Worm (Caenorhabditis elegans): ENCODE results near the gene atln-1.
A peak's percentile ranks its signal among the peaks of the same experiment; 100 is the strongest.
"Not testable (repeated sequence)": the region's sequence is repeated elsewhere in the genome, so short reads cannot be mapped to it uniquely, and the experiment has no call there.

The atln-1 gene

ce11 chrIV:2788389-2788788 is at the start of gene atln-1:
Gene atln-1, plus strand, starts transcription at chrIV:2788689.
- not testable (repeated sequence) for TF ChIP-seq elt-1 (tag; optimal IDR thresholded peaks at IDR 0.05; ENCODE audit: borderline replicate concordance, insufficient read depth); unc-120 (tag; optimal IDR thresholded peaks at IDR 0.05; ENCODE audit: poor library complexity, severe bottlenecking); tbx-8 (GFP tag; optimal IDR thresholded peaks at IDR 0.05)

- TF ChIP-seq sptf-1 (tag; optimal IDR thresholded peaks at IDR 0.05) (peak; percentile 27), M03D4.4 (tag; optimal IDR thresholded peaks at IDR 0.05) (peak; percentile 29), drap-1 (GFP tag; optimal IDR thresholded peaks at IDR 0.05) (peak; percentile 1)
These were observed 48.5 kb upstream of the atln-1 start for ce11 chrIV:2740035-2740434.

ce11 chrIV:2742470-2743044 is 45.9 kb upstream of the atln-1 start, which contains the start of gene nhr-277:
Gene nhr-277, plus strand, starts transcription at chrIV:2742994.
- TF ChIP-seq ceh-39 (tag; optimal IDR thresholded peaks at IDR 0.05) (no peak), sptf-1 (tag; optimal IDR thresholded peaks at IDR 0.05) (no peak), unc-62 (GFP tag; optimal IDR thresholded peaks at IDR 0.05) (no peak), ztf-11 (tag; optimal IDR thresholded peaks at IDR 0.05) (no peak), lin-32 (GFP tag; optimal IDR thresholded peaks at IDR 0.05) (no peak), drap-1 (GFP tag; optimal IDR thresholded peaks at IDR 0.05) (no peak), nhr-237 (tag; optimal IDR thresholded peaks at IDR 0.05) (no peak)

ce11 chrIV:2747385-2748007 is 41.0 kb upstream of the atln-1 start:
- TF ChIP-seq zip-8 (tag; optimal IDR thresholded peaks at IDR 0.05): peak; percentile 88
- TF ChIP-seq elt-1 (tag; optimal IDR thresholded peaks at IDR 0.05; ENCODE audit: borderline replicate concordance, insufficient read depth): no peak
- no peak for TF ChIP-seq flh-1 (GFP tag; optimal IDR thresholded peaks at IDR 0.05)
- no peak for TF ChIP-seq nhr-28 (tag; optimal IDR thresholded peaks at IDR 0.05)

- no peak for TF ChIP-seq unc-120 (tag; optimal IDR thresholded peaks at IDR 0.05; ENCODE audit: poor library complexity, severe bottlenecking)
- TF ChIP-seq zip-8 (tag; optimal IDR thresholded peaks at IDR 0.05): peak; percentile 28
These were observed 39.5 kb upstream of the atln-1 start for ce11 chrIV:2748863-2749451.

ce11 chrIV:2750607-2751006 is 37.9 kb upstream of the atln-1 start:
- TF ChIP-seq mep-1 (tag; optimal IDR thresholded peaks at IDR 0.05): no peak
- TF ChIP-seq nhr-2 (tag; optimal IDR thresholded peaks at IDR 0.05): no peak
- TF ChIP-seq ham-2 (GFP tag; optimal IDR thresholded peaks at IDR 0.05): no peak
- TF ChIP-seq ceh-39 (tag; optimal IDR thresholded peaks at IDR 0.05): no peak
- TF ChIP-seq drap-1 (GFP tag; optimal IDR thresholded peaks at IDR 0.05): no peak
- TF ChIP-seq nhr-76 (tag; optimal IDR thresholded peaks at IDR 0.05): no peak
- TF ChIP-seq cnd-1 (tag; optimal IDR thresholded peaks at IDR 0.05): no peak
- no peak for TF ChIP-seq hlh-1 (tag; optimal IDR thresholded peaks at IDR 0.05)
- no peak for TF ChIP-seq ceh-83 (GFP tag; optimal IDR thresholded peaks at IDR 0.05)
- TF ChIP-seq tbx-8 (GFP tag; optimal IDR thresholded peaks at IDR 0.05): no peak
- TF ChIP-seq ces-1 (GFP tag; optimal IDR thresholded peaks at IDR 0.05): no peak
- no peak for TF ChIP-seq pha-4 (tag; optimal IDR thresholded peaks at IDR 0.05)
- TF ChIP-seq ztf-11 (tag; optimal IDR thresholded peaks at IDR 0.05): no peak
- no peak for TF ChIP-seq lin-32 (GFP tag; optimal IDR thresholded peaks at IDR 0.05)
- TF ChIP-seq flh-1 (GFP tag; optimal IDR thresholded peaks at IDR 0.05): no peak
- TF ChIP-seq nhr-28 (tag; optimal IDR thresholded peaks at IDR 0.05): no peak
- no peak for TF ChIP-seq snpc-4 (tag; optimal IDR thresholded peaks at IDR 0.05)
- TF ChIP-seq unc-62 (GFP tag; optimal IDR thresholded peaks at IDR 0.05): no peak
- no peak for TF ChIP-seq zip-8 (tag; optimal IDR thresholded peaks at IDR 0.05)
- no peak for TF ChIP-seq nhr-12 (tag; optimal IDR thresholded peaks at IDR 0.05)

ce11 chrIV:2751568-2751967 is 36.9 kb upstream of the atln-1 start, which contains the start of gene Y54G2A.41:
Gene Y54G2A.41, plus strand, starts transcription at chrIV:2751868.
- no peak for TF ChIP-seq ceh-43 (GFP tag; optimal IDR thresholded peaks at IDR 0.05)
- no peak for TF ChIP-seq nhr-237 (tag; optimal IDR thresholded peaks at IDR 0.05)
- TF ChIP-seq nhr-12 (tag; optimal IDR thresholded peaks at IDR 0.05): no peak
- TF ChIP-seq blmp-1 (tag; optimal IDR thresholded peaks at IDR 0.05): no peak
- TF ChIP-seq sptf-1 (tag; optimal IDR thresholded peaks at IDR 0.05): no peak
- TF ChIP-seq zip-8 (tag; optimal IDR thresholded peaks at IDR 0.05): no peak
- no peak for TF ChIP-seq mep-1 (tag; optimal IDR thresholded peaks at IDR 0.05)
- TF ChIP-seq elt-3 (tag; optimal IDR thresholded peaks at IDR 0.05): no peak
- no peak for TF ChIP-seq ceh-83 (GFP tag; optimal IDR thresholded peaks at IDR 0.05)
- TF ChIP-seq hlh-1 (tag; optimal IDR thresholded peaks at IDR 0.05): no peak
- no peak for TF ChIP-seq ceh-39 (tag; optimal IDR thresholded peaks at IDR 0.05)
- TF ChIP-seq ces-1 (GFP tag; optimal IDR thresholded peaks at IDR 0.05): no peak
- no peak for TF ChIP-seq unc-62 (GFP tag; optimal IDR thresholded peaks at IDR 0.05)
- no peak for TF ChIP-seq unc-120 (tag; optimal IDR thresholded peaks at IDR 0.05; ENCODE audit: poor library complexity, severe bottlenecking)
- no peak for TF ChIP-seq nhr-28 (tag; optimal IDR thresholded peaks at IDR 0.05)
- no peak for TF ChIP-seq snpc-4 (tag; optimal IDR thresholded peaks at IDR 0.05)
- no peak for TF ChIP-seq pha-4 (tag; optimal IDR thresholded peaks at IDR 0.05)
